Worm (Caenorhabditis elegans) whole organism, early embryonic: ENCODE data around the gene T06E6.10.

Experiments used
- ama-1 ChIP-seq: fragments of 150-350 bp; optimal IDR thresholded peaks from 2 replicates; lab custom pipeline; 2014
- ets-7 ChIP-seq: sonication (generic microtip); optimal IDR thresholded peaks from 2 replicates; lab custom pipeline; 2016; ENCODE audit warnings: missing genotype, missing genetic modification characterization, missing compliant biosample characterization
- tbx-11 ChIP-seq: fragments of 200-800 bp; sonication (Bioruptor generic); IDR thresholded peaks from 2 replicates; pipeline ENCODE4 v1.3.6; 2022; ENCODE audit warnings: missing genetic modification characterization, missing compliant biosample characterization

DNA sequence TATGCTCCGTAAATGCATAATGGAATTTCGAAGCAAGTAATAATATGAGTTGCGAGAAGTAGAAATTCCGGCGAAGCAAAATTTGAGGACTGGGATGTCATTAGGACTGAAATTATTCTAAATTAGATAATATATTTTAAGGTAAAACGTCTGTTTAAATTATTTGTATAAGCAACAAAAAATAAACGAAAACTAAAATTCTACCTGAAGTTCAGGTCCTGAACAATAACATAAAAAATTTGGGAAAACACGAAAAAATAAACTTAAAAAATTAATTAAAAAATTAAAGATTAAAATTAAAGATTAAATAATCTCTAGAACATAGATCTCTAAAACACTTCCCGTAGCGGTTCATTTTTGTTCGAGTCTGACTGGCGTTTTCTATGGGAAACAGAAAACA lies 38.1 kb upstream of the T06E6.10 start, which contains the start of gene srh-251:
- no peak for TF ChIP-seq ama-1 (lab: Kevin White, UChicago)
- TF ChIP-seq ets-7, result no peak
- TF ChIP-seq tbx-11 (GFP tag; lab: Robert Waterston, UW), result no peak
